Worm (Caenorhabditis elegans) whole organism, young adult: ENCODE data around the gene comt-3.

Source experiments
- D2030.7 ChIP-seq: fragments of 200-800 bp; sonication (Bioruptor generic); IDR thresholded peaks from 2 replicates; pipeline ENCODE4 v1.3.6; 2022; ENCODE audit warnings: missing genetic modification reagents, missing genetic modification characterization, missing compliant biosample characterization
- F55B11.4 ChIP-seq: sonication (generic microtip); optimal IDR thresholded peaks from 2 replicates; lab custom pipeline; 2016; ENCODE audit warnings: missing compliant biosample characterization, missing genetic modification characterization, borderline replicate concordance; ENCODE audit not compliant: insufficient read depth
- K11D2.4 ChIP-seq: fragments of 200-800 bp; sonication (Bioruptor generic); IDR thresholded peaks from 2 replicates; pipeline ENCODE4 v1.3.6; 2022; ENCODE audit warnings: missing genetic modification reagents, missing genetic modification characterization, missing compliant biosample characterization
- K12H6.12 ChIP-seq: fragments of 200-800 bp; sonication (Bioruptor generic); optimal IDR thresholded peaks from 2 replicates; lab custom pipeline; 2018; ENCODE audit warnings: mild to moderate bottlenecking, missing genetic modification characterization, missing compliant biosample characterization
- Y53F4B.3 ChIP-seq: fragments of 200-800 bp; sonication (Bioruptor generic); IDR thresholded peaks from 2 replicates; pipeline ENCODE4 v1.3.6; 2022; ENCODE audit warnings: missing genetic modification reagents, missing genetic modification characterization, missing compliant biosample characterization
- Y56A3A.18 ChIP-seq: fragments of 200-800 bp; sonication (Bioruptor generic); IDR thresholded peaks from 2 replicates; pipeline ENCODE4 v1.3.6; 2022; ENCODE audit warnings: missing genetic modification reagents, missing genetic modification characterization, missing compliant biosample characterization
- Y95B8A.8 ChIP-seq: fragments of 200-800 bp; sonication (Bioruptor generic); IDR thresholded peaks from 2 replicates; pipeline ENCODE4 v1.3.6; 2022; ENCODE audit warnings: missing genetic modification reagents, missing genetic modification characterization, missing compliant biosample characterization
- ZK185.1 ChIP-seq: sonication (generic microtip); optimal IDR thresholded peaks from 2 replicates; lab custom pipeline; 2016; ENCODE audit warnings: mild to moderate bottlenecking, missing genetic modification characterization, missing compliant biosample characterization; ENCODE audit not compliant: poor library complexity, severe bottlenecking
- akir-1 ChIP-seq: fragments of 200-800 bp; sonication (Bioruptor generic); optimal IDR thresholded peaks from 2 replicates; lab custom pipeline; 2018; ENCODE audit warnings: mild to moderate bottlenecking, missing genetic modification characterization, moderate library complexity, missing compliant biosample characterization
- athp-1 ChIP-seq: sonication (generic microtip); optimal IDR thresholded peaks from 2 replicates; lab custom pipeline; 2017; ENCODE audit warnings: mild to moderate bottlenecking, missing genetic modification characterization, missing compliant biosample characterization
- attf-5 ChIP-seq: fragments of 200-800 bp; sonication (Bioruptor generic); optimal IDR thresholded peaks from 2 replicates; lab custom pipeline; 2018; ENCODE audit warnings: mild to moderate bottlenecking, missing genetic modification characterization, missing compliant biosample characterization
- bed-2 ChIP-seq: fragments of 200-800 bp; sonication (Bioruptor generic); IDR thresholded peaks from 2 replicates; pipeline ENCODE4 v1.3.6; 2022; ENCODE audit warnings: missing genetic modification reagents, missing genetic modification characterization, missing compliant biosample characterization
- chd-7 ChIP-seq: sonication (generic microtip); optimal IDR thresholded peaks from 2 replicates; lab custom pipeline; 2016; ENCODE audit warnings: mild to moderate bottlenecking, missing genetic modification characterization, moderate library complexity, missing compliant biosample characterization
- dpff-1 ChIP-seq: sonication (generic microtip); optimal IDR thresholded peaks from 2 replicates; lab custom pipeline; 2017; ENCODE audit warnings: mild to moderate bottlenecking, missing genetic modification characterization, missing compliant biosample characterization
- egl-18 ChIP-seq: fragments of 200-800 bp; sonication (Bioruptor generic); IDR thresholded peaks from 2 replicates; pipeline ENCODE4 v1.3.6; 2022; ENCODE audit warnings: missing genetic modification reagents, missing genetic modification characterization, missing compliant biosample characterization
- egl-44 ChIP-seq: fragments of 200-800 bp; sonication (Bioruptor generic); IDR thresholded peaks from 2 replicates; pipeline ENCODE4 v1.3.6; 2022; ENCODE audit warnings: missing genetic modification reagents, missing genetic modification characterization, missing compliant biosample characterization
- ets-4 ChIP-seq: fragments of 200-800 bp; sonication (Bioruptor generic); optimal IDR thresholded peaks from 2 replicates; lab custom pipeline; 2018; ENCODE audit warnings: mild to moderate bottlenecking, missing genetic modification characterization, missing compliant biosample characterization
- fkh-3 ChIP-seq: sonication (generic microtip); optimal IDR thresholded peaks from 2 replicates; lab custom pipeline; 2016; ENCODE audit warnings: mild to moderate bottlenecking, missing genetic modification characterization, missing compliant biosample characterization
- hlh-12 ChIP-seq: sonication (generic microtip); optimal IDR thresholded peaks from 2 replicates; lab custom pipeline; 2016; ENCODE audit warnings: missing genetic modification characterization, missing compliant biosample characterization
- hmg-1.2 ChIP-seq: fragments of 200-800 bp; sonication (Bioruptor generic); IDR thresholded peaks from 2 replicates; pipeline ENCODE4 v1.3.6; 2022; ENCODE audit warnings: missing genetic modification reagents, missing genetic modification characterization, missing compliant biosample characterization
- hmg-20 ChIP-seq: fragments of 200-800 bp; sonication (Bioruptor generic); IDR thresholded peaks from 2 replicates; pipeline ENCODE4 v1.3.6; 2022; ENCODE audit warnings: missing genetic modification reagents, missing genetic modification characterization, missing compliant biosample characterization
- hrde-1 ChIP-seq: sonication (generic microtip); optimal IDR thresholded peaks from 2 replicates; lab custom pipeline; 2016; ENCODE audit warnings: missing genetic modification characterization, mild to moderate bottlenecking, missing compliant biosample characterization, moderate library complexity, missing genotype, missing genetic modification reagents, borderline replicate concordance
- hsf-1 ChIP-seq: fragments of 200-800 bp; sonication (Bioruptor generic); IDR thresholded peaks from 2 replicates; pipeline ENCODE4 v1.3.6; 2022; ENCODE audit warnings: missing genetic modification reagents, missing genetic modification characterization, missing compliant biosample characterization
- let-526 ChIP-seq: fragments of 200-800 bp; sonication (Bioruptor generic); IDR thresholded peaks from 2 replicates; pipeline ENCODE4 v1.3.6; 2022; ENCODE audit warnings: missing genetic modification reagents, missing genetic modification characterization, missing compliant biosample characterization
- lin-54 ChIP-seq: fragments of 200-800 bp; sonication (Bioruptor generic); optimal IDR thresholded peaks from 2 replicates; lab custom pipeline; 2018; ENCODE audit warnings: mild to moderate bottlenecking, missing genetic modification characterization, missing compliant biosample characterization
- lsl-1 ChIP-seq: fragments of 200-800 bp; sonication (Bioruptor generic); optimal IDR thresholded peaks from 2 replicates; lab custom pipeline; 2018; ENCODE audit warnings: mild to moderate bottlenecking, missing genetic modification characterization, moderate library complexity, missing compliant biosample characterization
- lsy-27 ChIP-seq: sonication (generic microtip); optimal IDR thresholded peaks from 2 replicates; lab custom pipeline; 2017; ENCODE audit warnings: missing genetic modification characterization, mild to moderate bottlenecking, missing compliant biosample characterization, antibody characterized with exemption, missing genotype, borderline replicate concordance; ENCODE audit not compliant: insufficient read depth
- madf-3 ChIP-seq: fragments of 200-800 bp; sonication (Bioruptor generic); IDR thresholded peaks from 2 replicates; pipeline ENCODE4 v1.3.6; 2022; ENCODE audit warnings: missing genetic modification reagents, missing genetic modification characterization, missing compliant biosample characterization
- mcd-1 ChIP-seq: fragments of 200-800 bp; sonication (Bioruptor generic); IDR thresholded peaks from 2 replicates; pipeline ENCODE4 v1.3.6; 2022; ENCODE audit warnings: missing genetic modification reagents, missing genetic modification characterization, missing compliant biosample characterization
- mel-28 ChIP-seq: sonication (generic microtip); optimal IDR thresholded peaks from 2 replicates; lab custom pipeline; 2016; ENCODE audit warnings: borderline replicate concordance, mild to moderate bottlenecking, missing genetic modification characterization, missing compliant biosample characterization
- mxl-1 ChIP-seq: sonication (generic microtip); optimal IDR thresholded peaks from 2 replicates; lab custom pipeline; 2016; ENCODE audit warnings: missing genetic modification characterization, missing compliant biosample characterization
- nfya-2 ChIP-seq: fragments of 200-800 bp; sonication (Bioruptor generic); IDR thresholded peaks from 2 replicates; pipeline ENCODE4 v1.3.6; 2022; ENCODE audit warnings: missing genetic modification reagents, missing genetic modification characterization, missing compliant biosample characterization
- nhr-80 ChIP-seq: sonication (generic microtip); optimal IDR thresholded peaks from 2 replicates; lab custom pipeline; 2016; ENCODE audit warnings: missing genetic modification characterization, missing compliant biosample characterization
- pbrm-1 ChIP-seq: fragments of 200-800 bp; sonication (Bioruptor generic); IDR thresholded peaks from 2 replicates; pipeline ENCODE4 v1.3.6; 2022; ENCODE audit warnings: missing genetic modification reagents, missing genetic modification characterization, missing compliant biosample characterization
- pha-4 ChIP-seq: fragments of 150-350 bp; sonication (generic microtip); optimal IDR thresholded peaks from 2 replicates; lab custom pipeline; 2014; ENCODE audit warnings: missing biosample characterization, missing genetic modification reagents, missing genetic modification characterization
- unc-130 ChIP-seq: sonication (generic microtip); optimal IDR thresholded peaks from 2 replicates; lab custom pipeline; 2016; ENCODE audit warnings: missing genetic modification reagents, missing genetic modification characterization, missing compliant biosample characterization
- zfh-2 ChIP-seq: fragments of 200-800 bp; sonication (Bioruptor generic); conservative IDR thresholded peaks from 2 replicates; pipeline ENCODE4 v1.3.6; 2022; ENCODE audit warnings: missing genetic modification reagents, missing genetic modification characterization, missing compliant biosample characterization
- ztf-18 ChIP-seq: sonication (generic microtip); optimal IDR thresholded peaks from 2 replicates; lab custom pipeline; 2016; ENCODE audit warnings: missing genotype, mild to moderate bottlenecking, missing genetic modification characterization, missing compliant biosample characterization

The comt-3 gene

ce11 chrV:2027787-2028186, 29.6 kb upstream of the comt-3 start, which contains the start of gene srab-13:
Gene srab-13, minus strand, starts transcription at chrV:2027887.
- TF ChIP-seq mel-28 (no peak), Y95B8A.8 (GFP tag; lab: Robert Waterston, UW) (no peak), hsf-1 (GFP tag; lab: Robert Waterston, UW) (no peak), hmg-20 (GFP tag; lab: Robert Waterston, UW) (no peak), hrde-1 (no peak), fkh-3 (no peak)

ce11 chrV:2029877-2030276, 27.5 kb upstream of the comt-3 start, which contains the start of gene F59A7.12:
Gene F59A7.12, plus strand, starts transcription at chrV:2030177.
- no peak for TF ChIP-seq chd-7 (tag; lab: Kevin White, UChicago)
- no peak for TF ChIP-seq ets-4
- no peak for TF ChIP-seq Y53F4B.3 (GFP tag; lab: Robert Waterston, UW)
- TF ChIP-seq F55B11.4 (tag; lab: Kevin White, UChicago), result no peak
- TF ChIP-seq let-526 (GFP tag; lab: Robert Waterston, UW), result no peak
- TF ChIP-seq dpff-1 (tag; lab: Kevin White, UChicago), result no peak
- no peak for TF ChIP-seq unc-130 (GFP tag; lab: Kevin White, UChicago)
- TF ChIP-seq lsl-1 (GFP tag; lab: Kevin White, UChicago), result no peak
- TF ChIP-seq zfh-2 (GFP tag; lab: Robert Waterston, UW), result no peak
- no peak for TF ChIP-seq mxl-1
- TF ChIP-seq bed-2, result no peak
- TF ChIP-seq egl-44 (GFP tag; lab: Robert Waterston, UW), result no peak
- TF ChIP-seq lsy-27 (tag; lab: Kevin White, UChicago), result no peak
- TF ChIP-seq ZK185.1 (tag; lab: Kevin White, UChicago), result no peak
- no peak for TF ChIP-seq egl-18 (GFP tag; lab: Robert Waterston, UW)
- TF ChIP-seq D2030.7, result no peak
- TF ChIP-seq lin-54 (GFP tag; lab: Kevin White, UChicago), result no peak

- 0 out of 2 replicates have a peak, but pooled peaks have one; percentile 51 for TF ChIP-seq madf-3
- TF ChIP-seq pha-4 (tag; lab: Kevin White, UChicago), result no peak
- no peak for TF ChIP-seq K11D2.4 (GFP tag; lab: Robert Waterston, UW)
- TF ChIP-seq ztf-18 (tag; lab: Kevin White, UChicago), result no peak
- TF ChIP-seq zfh-2 (GFP tag; lab: Robert Waterston, UW), result peak; percentile 46; the same call in 1 of the 2 replicates
- TF ChIP-seq akir-1, result no peak
- no peak for TF ChIP-seq Y56A3A.18
- TF ChIP-seq nhr-80, result no peak
- no peak for TF ChIP-seq attf-5 (GFP tag; lab: Kevin White, UChicago)
- TF ChIP-seq hmg-1.2, result no peak
- no peak for TF ChIP-seq K12H6.12 (tag; lab: Kevin White, UChicago)
- TF ChIP-seq pbrm-1 (GFP tag; lab: Robert Waterston, UW), result no peak
Observed at ce11 chrV:2030661-2031060, 26.7 kb upstream of the comt-3 start.

ce11 chrV:2031454-2031853, 25.9 kb upstream of the comt-3 start, which contains the start of gene hil-6:
Gene hil-6, minus strand, starts transcription at chrV:2031554.
- TF ChIP-seq hlh-12 (no peak), athp-1 (no peak), mcd-1 (GFP tag; lab: Robert Waterston, UW) (no peak), nfya-2 (GFP tag; lab: Robert Waterston, UW) (no peak)
